Worm (Caenorhabditis elegans) whole organism, L2 larva: Measurements from ENCODE around the gene trh-1.

ENCODE experiments used
- F13H6.1 ChIP-seq: sonication (generic microtip); optimal IDR thresholded peaks from 2 replicates; lab custom pipeline; 2016; ENCODE audit warnings: missing genetic modification characterization, missing compliant biosample characterization
- R02D3.7 ChIP-seq: fragments of 150-350 bp; optimal IDR thresholded peaks from 2 replicates; lab custom pipeline; 2014; ENCODE audit warnings: missing biosample characterization, missing genetic modification characterization
- ceh-82 ChIP-seq: fragments of 150-350 bp; optimal IDR thresholded peaks from 2 replicates; lab custom pipeline; 2014; ENCODE audit warnings: missing biosample characterization, missing genetic modification characterization
- elt-3 ChIP-seq: sonication (generic microtip); optimal IDR thresholded peaks from 2 replicates; lab custom pipeline; 2017; ENCODE audit warnings: missing biosample characterization, missing genetic modification characterization
- lin-13 ChIP-seq: fragments of 150-350 bp; optimal IDR thresholded peaks from 2 replicates; lab custom pipeline; 2014; ENCODE audit warnings: missing biosample characterization, missing genetic modification reagents, missing genetic modification characterization
- mab-5 ChIP-seq: fragments of 150-350 bp; optimal IDR thresholded peaks from 2 replicates; lab custom pipeline; 2014; ENCODE audit warnings: missing biosample characterization, missing genetic modification characterization
- mdl-1 ChIP-seq, 2 experiments: fragments of 150-350 bp in 1 of 2; sonication (generic microtip) in 1 of 2; optimal IDR thresholded peaks; 2 replicates each; lab custom pipeline; 2017; ENCODE audit warnings: missing biosample characterization in 2 of 2, missing genetic modification characterization in 2 of 2
- nhr-21 ChIP-seq: fragments of 150-350 bp; optimal IDR thresholded peaks from 2 replicates; lab custom pipeline; 2014; ENCODE audit warnings: missing biosample characterization, missing genetic modification characterization
- nhr-237 ChIP-seq: fragments of 150-350 bp; optimal IDR thresholded peaks from 2 replicates; lab custom pipeline; 2014; ENCODE audit warnings: missing biosample characterization, missing genetic modification characterization
- nhr-6 ChIP-seq: fragments of 150-350 bp; optimal IDR thresholded peaks from 2 replicates; lab custom pipeline; 2014; ENCODE audit warnings: missing biosample characterization, missing genetic modification characterization
- skn-1 ChIP-seq: sonication (generic microtip); optimal IDR thresholded peaks from 2 replicates; lab custom pipeline; 2017; ENCODE audit warnings: missing biosample characterization, missing genetic modification characterization
- snpc-4 ChIP-seq: fragments of 150-350 bp; optimal IDR thresholded peaks from 2 replicates; lab custom pipeline; 2014; ENCODE audit warnings: missing biosample characterization, missing genetic modification characterization
- unc-39 ChIP-seq: fragments of 150-350 bp; optimal IDR thresholded peaks from 2 replicates; lab custom pipeline; 2014; ENCODE audit warnings: missing biosample characterization, missing genetic modification characterization

DNA sequence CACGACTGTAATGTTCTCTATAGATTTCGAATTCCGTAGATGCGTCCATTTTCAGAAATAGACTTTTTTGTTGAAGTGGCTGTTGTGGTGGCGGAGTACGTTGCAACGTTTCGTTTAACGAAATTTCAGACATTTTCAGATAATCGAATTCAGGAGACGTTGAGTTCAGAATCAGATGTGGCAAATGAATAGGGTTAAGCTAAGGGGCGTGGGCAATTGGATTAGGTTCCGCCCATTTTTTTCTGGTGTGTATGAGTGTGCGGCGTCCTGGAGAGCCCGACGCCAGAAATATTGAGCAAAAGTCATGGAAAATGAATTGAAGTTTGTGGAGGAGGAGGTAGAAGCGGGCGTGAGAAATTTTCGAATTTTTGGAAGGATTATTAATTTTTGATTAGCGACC, 45.0 kb downstream of the trh-1 start:
- no peak for TF ChIP-seq ceh-82
- TF ChIP-seq nhr-237 = no peak
- no peak for TF ChIP-seq R02D3.7 (tag; lab: Kevin White, UChicago)
- no peak for TF ChIP-seq skn-1
- no peak for TF ChIP-seq snpc-4 (tag; lab: Kevin White, UChicago)
- no peak for TF ChIP-seq mdl-1 (tag; optimal IDR thresholded peaks at IDR 0.05; lab: Kevin White, UChicago)
- no peak for TF ChIP-seq mab-5 (tag; lab: Kevin White, UChicago)
- no peak for TF ChIP-seq elt-3
- TF ChIP-seq F13H6.1 = no peak
- no peak for TF ChIP-seq unc-39 (tag; lab: Kevin White, UChicago)
- no peak for TF ChIP-seq lin-13 (GFP tag; lab: Kevin White, UChicago)
- TF ChIP-seq nhr-6 (tag; lab: Kevin White, UChicago) = no peak
- no peak for TF ChIP-seq nhr-21 (tag; lab: Kevin White, UChicago)
